Worm (Caenorhabditis elegans) whole organism, mixed stage, embryonic: ENCODE results near the gene Y6G8.14.

Experiments used
- flh-1 ChIP-seq: fragments of 200-800 bp; sonication (Bioruptor generic); optimal IDR thresholded peaks from 2 replicates; lab custom pipeline; 2018; ENCODE audit warnings: mild to moderate bottlenecking, missing genetic modification characterization, moderate library complexity, missing compliant biosample characterization
- pha-4 ChIP-seq: fragments of 150-350 bp; optimal IDR thresholded peaks from 2 replicates; lab custom pipeline; 2018; ENCODE audit warnings: missing biosample characterization, missing genetic modification reagents, missing genetic modification characterization
- zip-8 ChIP-seq: fragments of 150-350 bp; optimal IDR thresholded peaks from 2 replicates; lab custom pipeline; 2014; ENCODE audit warnings: missing biosample characterization, missing genetic modification characterization
- ztf-11 ChIP-seq: fragments of 150-350 bp; optimal IDR thresholded peaks from 2 replicates; lab custom pipeline; 2014; ENCODE audit warnings: missing biosample characterization, missing genetic modification characterization

DNA sequence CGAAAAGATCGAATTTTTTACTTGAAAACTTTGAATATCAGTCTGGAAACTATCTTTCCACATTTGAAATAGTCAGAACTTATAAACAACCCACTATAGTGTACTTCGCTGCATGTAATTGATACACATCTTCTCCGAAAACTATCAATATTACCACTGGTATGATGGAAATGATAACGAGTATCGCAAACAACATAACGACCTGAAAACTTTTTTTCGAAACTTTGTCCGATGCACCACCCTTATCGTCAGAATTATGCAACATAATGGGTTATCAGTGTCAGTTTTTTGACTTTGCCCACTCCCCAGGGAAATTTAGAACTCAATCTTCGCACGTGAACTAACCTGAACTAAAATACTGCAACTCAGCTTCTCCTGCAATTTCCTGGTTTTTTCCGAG lies 48.1 kb upstream of the Y6G8.14 start:
- TF ChIP-seq pha-4 (tag; lab: Kevin White, UChicago) (no peak), ztf-11 (tag; lab: Kevin White, UChicago) (no peak), flh-1 (no peak), zip-8 (tag; lab: Kevin White, UChicago) (no peak)
